Fruit fly (Drosophila melanogaster): ENCODE results near the gene CG31870.
A peak's percentile ranks its signal among the peaks of the same experiment; 100 is the strongest.

CG31870 gene

dm6 chr2L:10792072-10792471 lies 2.0 kb downstream of the CG31870 start:
- TF ChIP-seq ey (GFP tag; optimal IDR thresholded peaks at IDR 0.05) (no peak), dl (GFP tag; optimal IDR thresholded peaks at IDR 0.05; ENCODE audit: insufficient read depth in 1 of 2, partially characterized antibody in 2 of 2) (no peak), Myc (optimal IDR thresholded peaks at IDR 0.05) (no peak), brk (GFP tag; optimal IDR thresholded peaks at IDR 0.05) (no peak), CG9705 (GFP tag; optimal IDR thresholded peaks at IDR 0.05) (no peak), OdsH (GFP tag; optimal IDR thresholded peaks at IDR 0.05) (no peak), pan (optimal IDR thresholded peaks at IDR 0.05) (no peak), CrebA (GFP tag; optimal IDR thresholded peaks at IDR 0.05; ENCODE audit: borderline replicate concordance) (no peak)

dm6 chr2L:10794032-10794431 lies 4.0 kb downstream of the CG31870 start:
- peak in 1 of 2 experiments; percentile 7 for TF ChIP-seq foxo (GFP tag; optimal IDR thresholded peaks at IDR 0.05)
- peak; percentile 39 for TF ChIP-seq tai (GFP tag; optimal IDR thresholded peaks at IDR 0.05)
- peak; percentile 3 for TF ChIP-seq Rel (GFP tag; optimal IDR thresholded peaks at IDR 0.05)
- no peak for TF ChIP-seq Rel (tag; optimal IDR thresholded peaks at IDR 0.05)
- TF ChIP-seq sv (GFP tag; optimal IDR thresholded peaks at IDR 0.05): no peak
- TF ChIP-seq Sp1 (GFP tag; optimal IDR thresholded peaks at IDR 0.05): peak; percentile 47
- no peak for TF ChIP-seq Dfd (GFP tag; optimal IDR thresholded peaks at IDR 0.05)

dm6 chr2L:10795731-10796130 lies 5.7 kb downstream of the CG31870 start:
- TF ChIP-seq Dfd (GFP tag; optimal IDR thresholded peaks at IDR 0.05) (peak; percentile 82), sv (GFP tag; optimal IDR thresholded peaks at IDR 0.05) (no peak)

- TF ChIP-seq N (GFP tag; optimal IDR thresholded peaks at IDR 0.05) (no peak), fru (GFP tag; optimal IDR thresholded peaks at IDR 0.05) (peak; percentile 17), sv (GFP tag; optimal IDR thresholded peaks at IDR 0.05) (no peak), Hr83 (GFP tag; optimal IDR thresholded peaks at IDR 0.05; ENCODE audit: poor library complexity, severe bottlenecking) (peak; percentile 38), Abd-B (GFP tag; optimal IDR thresholded peaks at IDR 0.05) (no peak), h (GFP tag; optimal IDR thresholded peaks at IDR 0.05) (peak; percentile 38), pan (optimal IDR thresholded peaks at IDR 0.05) (no peak), Jra (GFP tag; optimal IDR thresholded peaks at IDR 0.05) (no peak), psq (GFP tag; optimal IDR thresholded peaks at IDR 0.05) (peak; percentile 6), Rel (GFP tag; optimal IDR thresholded peaks at IDR 0.05) (no peak), Rel (tag; optimal IDR thresholded peaks at IDR 0.05) (peak; percentile 13), Dif (GFP tag; optimal IDR thresholded peaks at IDR 0.05; ENCODE audit: partially characterized antibody) (peak; percentile 68), HLH106 (tag; optimal IDR thresholded peaks at IDR 0.05) (no peak), sage (GFP tag; optimal IDR thresholded peaks at IDR 0.05) (no peak), Mio (GFP tag; optimal IDR thresholded peaks at IDR 0.05) (no peak), Myc (optimal IDR thresholded peaks at IDR 0.05) (peak; percentile 95), foxo (GFP tag; optimal IDR thresholded peaks at IDR 0.05) (peak in 1 of 2 experiments; percentile 1), lola (GFP tag; optimal IDR thresholded peaks at IDR 0.05) (no peak), ey (GFP tag; optimal IDR thresholded peaks at IDR 0.05) (peak; percentile 2)
Measured at dm6 chr2L:10800877-10801719, 11.1 kb downstream of the CG31870 start, which contains the start of gene CG31869. CG31869 (minus strand) TSS chr2L:10801109.

- no peak for TF ChIP-seq Rel (GFP tag; optimal IDR thresholded peaks at IDR 0.05)
- peak; percentile 48 for TF ChIP-seq Rel (tag; optimal IDR thresholded peaks at IDR 0.05)
- TF ChIP-seq psq (GFP tag; optimal IDR thresholded peaks at IDR 0.05): no peak
Measured at dm6 chr2L:10801951-10802780, 12.1 kb downstream of the CG31870 start.

dm6 chr2L:10818807-10819206 lies 28.8 kb downstream of the CG31870 start, which contains the start of gene CG6508:
CG6508 (plus strand) TSS chr2L:10819107.
- no peak for TF ChIP-seq rgr (GFP tag; optimal IDR thresholded peaks at IDR 0.05)
- no peak for TF ChIP-seq Sp1 (GFP tag; optimal IDR thresholded peaks at IDR 0.05)
- TF ChIP-seq tai (GFP tag; optimal IDR thresholded peaks at IDR 0.05): no peak
- TF ChIP-seq GATAd (GFP tag; optimal IDR thresholded peaks at IDR 0.05): no peak
- no peak for TF ChIP-seq Hnf4 (GFP tag; optimal IDR thresholded peaks at IDR 0.05)
- TF ChIP-seq CG32264 (GFP tag; optimal IDR thresholded peaks at IDR 0.05): no peak
- no peak for TF ChIP-seq brk (GFP tag; optimal IDR thresholded peaks at IDR 0.05)
- TF ChIP-seq Hr83 (GFP tag; optimal IDR thresholded peaks at IDR 0.05; ENCODE audit: poor library complexity, severe bottlenecking): no peak
- TF ChIP-seq lola (GFP tag; optimal IDR thresholded peaks at IDR 0.05): no peak
- no peak for TF ChIP-seq HLH106 (tag; optimal IDR thresholded peaks at IDR 0.05)
- no peak for TF ChIP-seq h (GFP tag; optimal IDR thresholded peaks at IDR 0.05)
- no peak for TF ChIP-seq OdsH (GFP tag; optimal IDR thresholded peaks at IDR 0.05)

Data from whole organism, wandering third instar larva.